Worm (Caenorhabditis elegans): Measurements from ENCODE around the gene magu-4.
A peak's percentile ranks its signal among the peaks of the same experiment; 100 is the strongest.

The magu-4 gene

ce11 chrIV:9994895-9995394 is 14.6 kb upstream of the magu-4 start, which contains the start of gene uba-1 (continued):
- TF ChIP-seq egl-27 (tag; optimal IDR thresholded peaks at IDR 0.05): no peak
- no peak for TF ChIP-seq ceh-82 (tag; optimal IDR thresholded peaks at IDR 0.05)
- no peak for TF ChIP-seq F26F4.8 (GFP tag; conservative IDR thresholded peaks at IDR 0.05)
- TF ChIP-seq ceh-32 (tag; optimal IDR thresholded peaks at IDR 0.05; ENCODE audit: poor library complexity): no peak
- TF ChIP-seq egl-43 (GFP tag; IDR thresholded peaks at IDR 0.05): 0 out of 2 replicates have a peak, but pooled peaks have one; percentile 19
- TF ChIP-seq nhr-77 (tag; optimal IDR thresholded peaks at IDR 0.05): peak; percentile 19
- TF ChIP-seq F37D6.2 (tag; optimal IDR thresholded peaks at IDR 0.05): no peak
- peak; percentile 78 for TF ChIP-seq T20F7.1 (GFP tag; optimal IDR thresholded peaks at IDR 0.05)
- peak; percentile 77 for TF ChIP-seq nhr-102 (tag; optimal IDR thresholded peaks at IDR 0.05)
- TF ChIP-seq madf-9 (GFP tag; conservative IDR thresholded peaks at IDR 0.05): no peak
- TF ChIP-seq snpc-1.2 (GFP tag; IDR thresholded peaks at IDR 0.05): 0 out of 2 replicates have a peak, but pooled peaks have one; percentile 43
- no peak for TF ChIP-seq pqm-1 (tag; optimal IDR thresholded peaks at IDR 0.05)
- TF ChIP-seq F49E8.2 (tag; optimal IDR thresholded peaks at IDR 0.05; ENCODE audit: borderline replicate concordance): no peak
- TF ChIP-seq gei-8 (GFP tag; optimal IDR thresholded peaks at IDR 0.05): no peak
- 0 out of 2 replicates have a peak, but pooled peaks have one; percentile 40 for TF ChIP-seq Y75B8A.6 (GFP tag; IDR thresholded peaks at IDR 0.05)
- TF ChIP-seq ama-1 (optimal IDR thresholded peaks at IDR 0.05): peak; percentile 77
- TF ChIP-seq fos-1 (tag; optimal IDR thresholded peaks at IDR 0.05): no peak
- TF ChIP-seq skn-1 (tag; optimal IDR thresholded peaks at IDR 0.05): no peak
- TF ChIP-seq snpc-4 (tag; optimal IDR thresholded peaks at IDR 0.05): no peak
- no peak for TF ChIP-seq jun-1 (tag; optimal IDR thresholded peaks at IDR 0.05)
- no peak for TF ChIP-seq mxl-3 (GFP tag; optimal IDR thresholded peaks at IDR 0.05)
- TF ChIP-seq php-3 (GFP tag; IDR thresholded peaks at IDR 0.05): no peak
- 0 out of 4 replicates have a peak, but pooled peaks of 1 of the 2 experiments have one; percentile 27 for TF ChIP-seq madf-5 (GFP tag; IDR thresholded peaks at IDR 0.05)
- no peak for TF ChIP-seq ztf-11 (tag; optimal IDR thresholded peaks at IDR 0.05)
- TF ChIP-seq zip-2 (tag; optimal IDR thresholded peaks at IDR 0.05): peak; percentile 61
- TF ChIP-seq sdz-12 (GFP tag; optimal IDR thresholded peaks at IDR 0.05): no peak
- TF ChIP-seq dmd-6 (GFP tag; IDR thresholded peaks at IDR 0.05): peak; percentile 21; the same call in 1 of the 2 replicates
- peak; percentile 9 for TF ChIP-seq hlh-30 (tag; optimal IDR thresholded peaks at IDR 0.05; ENCODE audit: insufficient read depth)
- TF ChIP-seq lin-15B (tag; optimal IDR thresholded peaks at IDR 0.05): no peak
- TF ChIP-seq mxl-2 (GFP tag; conservative IDR thresholded peaks at IDR 0.05): no peak
- peak; percentile 73; the same call in 1 of the 2 replicates for TF ChIP-seq daf-19 (GFP tag; conservative IDR thresholded peaks at IDR 0.05)
- peak; percentile 28; the same call in 1 of the 2 replicates for TF ChIP-seq hmg-1.1 (GFP tag; IDR thresholded peaks at IDR 0.05)
- no peak for TF ChIP-seq zag-1 (tag; optimal IDR thresholded peaks at IDR 0.05)
- TF ChIP-seq ztf-7 (tag; optimal IDR thresholded peaks at IDR 0.05): no peak
- TF ChIP-seq nhr-76 (tag; optimal IDR thresholded peaks at IDR 0.05): no peak
- no peak for TF ChIP-seq nhr-6 (tag; optimal IDR thresholded peaks at IDR 0.05)
- TF ChIP-seq mdl-1 (tag; optimal IDR thresholded peaks at IDR 0.05): no peak
- TF ChIP-seq ctbp-1 (GFP tag; IDR thresholded peaks at IDR 0.05): 0 out of 2 replicates have a peak, but pooled peaks have one; percentile 14
- TF ChIP-seq hif-1 (tag; optimal IDR thresholded peaks at IDR 0.05): no peak
- TF ChIP-seq ces-1 (GFP tag; optimal IDR thresholded peaks at IDR 0.05): no peak
- TF ChIP-seq ceh-28 (tag; optimal IDR thresholded peaks at IDR 0.05): no peak
- TF ChIP-seq R02D3.7 (tag; optimal IDR thresholded peaks at IDR 0.05): no peak
- TF ChIP-seq daf-8 (GFP tag; IDR thresholded peaks at IDR 0.05): no peak
- no peak for TF ChIP-seq tra-1 (GFP tag; IDR thresholded peaks at IDR 0.05)
- no peak for TF ChIP-seq ZK546.5 (tag; optimal IDR thresholded peaks at IDR 0.05)
- TF ChIP-seq mep-1 (tag; optimal IDR thresholded peaks at IDR 0.05): peak; percentile 80
- TF ChIP-seq aly-2 (tag; optimal IDR thresholded peaks at IDR 0.05): no peak
- TF ChIP-seq rbr-2 (tag; optimal IDR thresholded peaks at IDR 0.05): peak; percentile 56
- TF ChIP-seq spr-1 (tag; optimal IDR thresholded peaks at IDR 0.05): peak; percentile 13
- TF ChIP-seq nhr-25 (tag; optimal IDR thresholded peaks at IDR 0.05; ENCODE audit: borderline replicate concordance, insufficient read depth): peak; percentile 36
- TF ChIP-seq nhr-48 (tag; optimal IDR thresholded peaks at IDR 0.05): peak; percentile 53
